Worm (Caenorhabditis elegans): ENCODE results near the gene H03A11.2.

DNA sequence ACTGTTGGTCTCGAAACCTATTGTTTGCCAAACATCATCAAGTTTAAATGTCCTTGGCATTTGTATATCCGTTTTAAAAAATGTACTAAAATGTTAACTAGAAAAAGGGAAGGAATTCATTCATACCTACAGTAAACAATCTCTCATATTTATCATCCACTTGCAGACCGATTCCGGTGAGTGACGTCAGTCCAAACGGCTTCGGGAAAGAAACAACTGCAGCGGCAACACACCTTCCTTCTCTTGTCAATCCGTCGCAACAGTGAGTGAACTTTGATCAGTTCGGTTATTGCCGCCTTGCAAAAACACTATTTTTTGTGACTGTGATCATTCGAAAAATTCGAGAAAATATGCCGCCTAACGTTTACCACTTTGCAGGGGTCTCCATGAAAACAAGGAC, 33.7 kb upstream of the H03A11.2 start:
- TF ChIP-seq ceh-28 (tag; optimal IDR thresholded peaks at IDR 0.05): no peak
- TF ChIP-seq lsy-12 (tag; optimal IDR thresholded peaks at IDR 0.05): no peak
- no peak for TF ChIP-seq nhr-77 (tag; optimal IDR thresholded peaks at IDR 0.05)
- TF ChIP-seq unc-62 (GFP tag; optimal IDR thresholded peaks at IDR 0.05): no peak
- no peak for TF ChIP-seq nhr-11 (tag; optimal IDR thresholded peaks at IDR 0.05)
- no peak for TF ChIP-seq sea-2 (GFP tag; optimal IDR thresholded peaks at IDR 0.05)
